Worm (Caenorhabditis elegans) whole organism, mixed stage, embryonic: ENCODE measurements around the gene ssp-36.

ENCODE experiments used
- elt-3 ChIP-seq: fragments of 150-350 bp; optimal IDR thresholded peaks from 2 replicates; lab custom pipeline; 2014; ENCODE audit warnings: missing biosample characterization, missing genetic modification characterization
- lin-13 ChIP-seq: fragments of 150-350 bp; optimal IDR thresholded peaks from 2 replicates; lab custom pipeline; 2014; ENCODE audit warnings: missing biosample characterization, missing genetic modification characterization
- nhr-28 ChIP-seq: fragments of 150-350 bp; optimal IDR thresholded peaks from 2 replicates; lab custom pipeline; 2014; ENCODE audit warnings: missing biosample characterization, missing genetic modification characterization
- nhr-76 ChIP-seq: sonication (generic microtip); optimal IDR thresholded peaks from 2 replicates; lab custom pipeline; 2017; ENCODE audit warnings: missing biosample characterization, missing genetic modification characterization
- sem-2 ChIP-seq: fragments of 200-800 bp; sonication (Bioruptor generic); optimal IDR thresholded peaks from 2 replicates; lab custom pipeline; 2018; ENCODE audit warnings: mild to moderate bottlenecking, missing genetic modification characterization, missing compliant biosample characterization

ce11 chrIV:9724948-9725347 is 41.2 kb downstream of the ssp-36 start, which contains the start of the genes nhr-138 and C28D4.18:
- TF ChIP-seq sem-2 (GFP tag; lab: Kevin White, UChicago) (no peak), lin-13 (no peak), elt-3 (tag; lab: Kevin White, UChicago) (no peak), nhr-28 (no peak), nhr-76 (tag; lab: Kevin White, UChicago) (no peak)
